Fruit fly (Drosophila melanogaster): ENCODE data around the gene slx1.
A peak's percentile ranks its signal among the peaks of the same experiment; 100 is the strongest.

slx1 gene

dm6 chr3R:4649880-4650493, 8.2 kb downstream of the slx1 start (continued):
- TF ChIP-seq H15 (GFP tag; IDR thresholded peaks at IDR 0.05) (no peak), CG11560 (tag; IDR thresholded peaks at IDR 0.05) (no peak), schlank (tag; optimal IDR thresholded peaks at IDR 0.05) (no peak), Dek (tag; optimal IDR thresholded peaks at IDR 0.05) (no peak), CG3995 (GFP tag; optimal IDR thresholded peaks at IDR 0.05) (no peak), YL-1 (GFP tag; optimal IDR thresholded peaks at IDR 0.05) (peak; percentile 4), CG1832 (GFP tag; optimal IDR thresholded peaks at IDR 0.05) (peak; percentile 43), tll (GFP tag; optimal IDR thresholded peaks at IDR 0.05) (no peak), ase (GFP tag; IDR thresholded peaks at IDR 0.05) (no peak), sr (GFP tag; IDR thresholded peaks at IDR 0.05) (peak; percentile 85), CG14860 (GFP tag; IDR thresholded peaks at IDR 0.05; ENCODE audit: partially characterized antibody) (no peak), Asciz (GFP tag; optimal IDR thresholded peaks at IDR 0.05) (no peak), so (GFP tag; IDR thresholded peaks at IDR 0.05) (no peak), ttk (GFP tag; IDR thresholded peaks at IDR 0.05) (no peak), Mes4 (GFP tag; optimal IDR thresholded peaks at IDR 0.05) (no peak), disco-r (GFP tag; optimal IDR thresholded peaks at IDR 0.05) (no peak), ind (GFP tag; optimal IDR thresholded peaks at IDR 0.05) (no peak), Neu2 (GFP tag; optimal IDR thresholded peaks at IDR 0.05; ENCODE audit: borderline replicate concordance) (no peak)

dm6 chr3R:4654557-4655273, 13.0 kb downstream of the slx1 start, which contains the start of gene spartin:
Gene spartin, plus strand, starts transcription at chr3R:4654800.
- TF ChIP-seq Bteb2 (GFP tag; optimal IDR thresholded peaks at IDR 0.05) (no peak), CG12659 (GFP tag; optimal IDR thresholded peaks at IDR 0.05) (peak; percentile 37), twi (tag; optimal IDR thresholded peaks at IDR 0.05) (no peak), NFAT (GFP tag; IDR thresholded peaks at IDR 0.05) (0 out of 2 replicates have a peak, but pooled peaks have one; percentile 4), CG12104 (GFP tag; optimal IDR thresholded peaks at IDR 0.05) (no peak), Dll (GFP tag; IDR thresholded peaks at IDR 0.05; ENCODE audit: partially characterized antibody) (0 out of 4 replicates have a peak, but pooled peaks have one; percentile 47), fu2 (GFP tag; optimal IDR thresholded peaks at IDR 0.05) (no peak), CG2120 (GFP tag; optimal IDR thresholded peaks at IDR 0.05) (peak; percentile 58), CG5953 (GFP tag; IDR thresholded peaks at IDR 0.05) (0 out of 2 replicates have a peak, but pooled peaks have one; percentile 14), hbn (GFP tag; IDR thresholded peaks at IDR 0.05; ENCODE audit: partially characterized antibody) (0 out of 2 replicates have a peak, but pooled peaks have one; percentile 22), CkIIα-i1 (GFP tag; IDR thresholded peaks at IDR 0.05) (no peak), CG2678 (tag; optimal IDR thresholded peaks at IDR 0.05) (no peak), Pdp1 (GFP tag; optimal IDR thresholded peaks at IDR 0.05) (peak in 1 of 2 experiments; percentile 26), Hsf (GFP tag; optimal IDR thresholded peaks at IDR 0.05) (peak; percentile 26), MBD-R2 (GFP tag; IDR thresholded peaks at IDR 0.05) (peak; percentile 44; the same call in 1 of the 2 replicates), CG4424 (GFP tag; optimal IDR thresholded peaks at IDR 0.05) (peak; percentile 28), PHDP (tag; optimal IDR thresholded peaks at IDR 0.05) (peak; percentile 14), CG10565 (GFP tag; optimal IDR thresholded peaks at IDR 0.05) (no peak), HHEX (GFP tag; optimal IDR thresholded peaks at IDR 0.05) (no peak), vvl (GFP tag; IDR thresholded peaks at IDR 0.05) (peak; percentile 58), CG6791 (GFP tag; IDR thresholded peaks at IDR 0.05; ENCODE audit: partially characterized antibody) (0 out of 3 replicates have a peak, but pooled peaks have one; percentile 27), Doc3 (GFP tag; IDR thresholded peaks at IDR 0.05; ENCODE audit: partially characterized antibody) (peak; percentile 39; the same call in 2 of the 3 replicates), kni (GFP tag; optimal IDR thresholded peaks at IDR 0.05) (no peak), CG10979 (tag; optimal IDR thresholded peaks at IDR 0.05) (peak; percentile 19), vnd (GFP tag; IDR thresholded peaks at IDR 0.05; ENCODE audit: partially characterized antibody) (no peak), Xrp1 (GFP tag; IDR thresholded peaks at IDR 0.05) (peak; percentile 24; the same call in 1 of the 2 replicates), stwl (tag; optimal IDR thresholded peaks at IDR 0.05) (peak; percentile 98), ssp (GFP tag; IDR thresholded peaks at IDR 0.05) (no peak), CG14710 (tag; optimal IDR thresholded peaks at IDR 0.05) (peak; percentile 10)
